Worm (Caenorhabditis elegans) whole organism, L4/young adult: Measurements from ENCODE around the gene math-8.

ENCODE experiments used
- W03F9.2 ChIP-seq: fragments of 150-350 bp; optimal IDR thresholded peaks from 2 replicates; lab custom pipeline; 2014; ENCODE audit warnings: missing biosample characterization, missing genetic modification characterization
- dao-5 ChIP-seq: sonication (generic microtip); optimal IDR thresholded peaks from 2 replicates; lab custom pipeline; 2016; ENCODE audit warnings: missing genotype, missing genetic modification characterization, moderate library complexity, missing compliant biosample characterization
- him-1 ChIP-seq: sonication (generic microtip); optimal IDR thresholded peaks from 2 replicates; lab custom pipeline; 2016; ENCODE audit warnings: missing genotype, missing genetic modification reagents, missing genetic modification characterization, missing compliant biosample characterization

DNA sequence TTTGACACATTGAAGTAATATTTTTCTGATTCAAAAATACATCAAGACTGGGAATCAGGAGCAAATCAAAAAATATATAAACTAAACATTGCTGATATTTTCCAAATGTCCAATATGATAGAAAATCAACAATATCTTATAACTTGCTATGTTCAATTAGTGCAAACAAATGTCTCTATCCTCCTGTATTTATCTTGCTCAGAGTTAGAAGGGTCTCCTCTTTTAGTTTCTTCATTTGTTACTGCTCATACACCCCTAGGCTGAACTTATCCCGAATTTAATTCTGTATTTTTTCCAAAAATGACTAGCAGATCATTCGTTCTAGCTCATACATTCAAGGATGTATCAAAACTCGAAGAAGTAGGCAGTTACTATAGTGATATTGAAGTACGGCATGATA is 13.0 kb upstream of the math-8 start, which contains the start of gene math-23:
- TF ChIP-seq dao-5 (tag; lab: Kevin White, UChicago), result no peak
- TF ChIP-seq him-1 (tag; lab: Kevin White, UChicago), result no peak
- no peak for TF ChIP-seq W03F9.2
